Fruit fly (Drosophila melanogaster) whole organism, embryonic: ENCODE results near the gene CG10116.

ENCODE experiments used
- CG3065 ChIP-seq: fragments of 200-800 bp; sonication (Bioruptor generic); optimal IDR thresholded peaks from 2 replicates; lab custom pipeline; 2016; ENCODE audit warnings: missing biosample characterization, missing genetic modification characterization
- CG3838 ChIP-seq: fragments of 200-800 bp; sonication (Bioruptor generic); optimal IDR thresholded peaks from 3 replicates; lab custom pipeline; 2016; ENCODE audit warnings: missing biosample characterization, missing genetic modification characterization
- CG7556 ChIP-seq: fragments of 200-800 bp; sonication (Bioruptor generic); optimal IDR thresholded peaks from 2 replicates; lab custom pipeline; 2017; ENCODE audit warnings: missing biosample characterization, mild to moderate bottlenecking, missing genetic modification characterization
- gsb ChIP-seq: fragments of 200-800 bp; sonication (Bioruptor generic); IDR thresholded peaks from 2 replicates; pipeline ENCODE4 v1.3.6; 2022; ENCODE audit warnings: missing biosample characterization, missing genetic modification characterization

- TF ChIP-seq CG3838 (no peak), CG7556 (GFP tag; lab: Kevin White, UChicago) (no peak), CG3065 (GFP tag; lab: Kevin White, UChicago) (no peak), gsb (GFP tag; lab: Robert Waterston, UW) (no peak)
Observed at dm6 chr3L:13503631-13504030, 46.6 kb upstream of the CG10116 start.
